Fruit fly (Drosophila melanogaster) whole organism, embryonic: ENCODE results near the gene CG34429.

Source experiments
- Ada2b ChIP-seq: fragments of 200-800 bp; sonication (Bioruptor generic); IDR thresholded peaks from 2 replicates; pipeline ENCODE4 v1.3.6; 2022; ENCODE audit warnings: missing biosample characterization, missing genetic modification characterization
- Aef1 ChIP-seq: fragments of 200-800 bp; sonication (Bioruptor generic); IDR thresholded peaks from 3 replicates; pipeline ENCODE4 v1.3.6; 2022; ENCODE audit warnings: missing biosample characterization, missing genetic modification characterization
- Asciz ChIP-seq: fragments of 200-800 bp; sonication (Bioruptor generic); optimal IDR thresholded peaks from 2 replicates; lab custom pipeline; 2017; ENCODE audit warnings: missing biosample characterization, mild to moderate bottlenecking, missing genetic modification characterization, missing genetic modification reagents
- Bgb ChIP-seq: fragments of 200-800 bp; sonication (Bioruptor generic); IDR thresholded peaks from 2 replicates; pipeline ENCODE4 v1.3.6; 2022; ENCODE audit warnings: missing biosample characterization, missing genetic modification characterization; ENCODE audit not compliant: partially characterized antibody
- BtbVII ChIP-seq: fragments of 200-800 bp; sonication (Bioruptor generic); optimal IDR thresholded peaks from 3 replicates; lab custom pipeline; 2017; ENCODE audit warnings: missing biosample characterization, mild to moderate bottlenecking, missing genetic modification characterization
- CG10209 ChIP-seq: fragments of 200-800 bp; sonication (Bioruptor generic); optimal IDR thresholded peaks from 3 replicates; lab custom pipeline; 2017; ENCODE audit warnings: missing biosample characterization, mild to moderate bottlenecking, missing genetic modification characterization, missing genetic modification reagents
- CG10979 ChIP-seq: fragments of 200-800 bp; sonication (Bioruptor generic); optimal IDR thresholded peaks from 2 replicates; lab custom pipeline; 2018; ENCODE audit warnings: missing biosample characterization, mild to moderate bottlenecking, missing genetic modification characterization, moderate library complexity
- CG11085 ChIP-seq: fragments of 200-800 bp; sonication (Bioruptor generic); IDR thresholded peaks from 2 replicates; pipeline ENCODE4 v1.3.6; 2022; ENCODE audit warnings: missing biosample characterization, missing genetic modification characterization
- CG15073 ChIP-seq: fragments of 200-800 bp; sonication (Bioruptor generic); optimal IDR thresholded peaks from 2 replicates; lab custom pipeline; 2016; ENCODE audit warnings: missing biosample characterization, missing genetic modification characterization
- CG1603 ChIP-seq: fragments of 200-800 bp; sonication (Bioruptor generic); optimal IDR thresholded peaks from 2 replicates; lab custom pipeline; 2019; ENCODE audit warnings: missing biosample characterization, mild to moderate bottlenecking, missing genetic modification characterization, moderate library complexity
- CG1647 ChIP-seq: fragments of 200-800 bp; sonication (Bioruptor generic); optimal IDR thresholded peaks from 3 replicates; lab custom pipeline; 2016; ENCODE audit warnings: missing biosample characterization, missing genetic modification characterization
- CG17359 ChIP-seq: fragments of 200-800 bp; sonication (Bioruptor generic); optimal IDR thresholded peaks from 3 replicates; lab custom pipeline; 2018; ENCODE audit warnings: missing biosample characterization, mild to moderate bottlenecking, missing genetic modification characterization, moderate library complexity
- CG18011 ChIP-seq: fragments of 200-800 bp; sonication (Bioruptor generic); optimal IDR thresholded peaks from 2 replicates; lab custom pipeline; 2017; ENCODE audit warnings: missing biosample characterization, missing genetic modification characterization, mild to moderate bottlenecking, moderate library complexity, missing genotype
- CG2678 ChIP-seq: fragments of 200-800 bp; sonication (Bioruptor generic); optimal IDR thresholded peaks from 3 replicates; lab custom pipeline; 2019; ENCODE audit warnings: missing biosample characterization, mild to moderate bottlenecking, missing genetic modification characterization, moderate library complexity
- CG3163 ChIP-seq: fragments of 200-800 bp; sonication (Bioruptor generic); optimal IDR thresholded peaks from 3 replicates; lab custom pipeline; 2016; ENCODE audit warnings: missing biosample characterization, missing genetic modification characterization
- CG3407 ChIP-seq: fragments of 200-800 bp; sonication (Bioruptor generic); optimal IDR thresholded peaks from 2 replicates; lab custom pipeline; 2018; ENCODE audit warnings: missing biosample characterization, mild to moderate bottlenecking, missing genetic modification characterization
- CG6175 ChIP-seq: fragments of 200-800 bp; sonication (Bioruptor generic); IDR thresholded peaks from 3 replicates; pipeline ENCODE4 v1.3.6; 2022; ENCODE audit warnings: missing biosample characterization, missing genetic modification characterization
- CG6791 ChIP-seq: fragments of 200-800 bp; sonication (Bioruptor generic); IDR thresholded peaks from 3 replicates; pipeline ENCODE4 v1.3.6; 2022; ENCODE audit warnings: missing biosample characterization, missing genetic modification characterization; ENCODE audit not compliant: partially characterized antibody
- CG7786 ChIP-seq: fragments of 200-800 bp; sonication (Bioruptor generic); optimal IDR thresholded peaks from 2 replicates; lab custom pipeline; 2016; ENCODE audit warnings: missing biosample characterization, missing genetic modification characterization
- CG8290 ChIP-seq, 3 experiments: fragments of 200-800 bp; sonication (Bioruptor generic); optimal IDR thresholded peaks; 2 replicates each; lab custom pipeline; 2016 to 2019; ENCODE audit warnings: missing biosample characterization in 3 of 3, missing genetic modification characterization in 3 of 3, mild to moderate bottlenecking in 2 of 3, moderate library complexity in 1 of 3
- CG9727 ChIP-seq: fragments of 200-800 bp; sonication (Bioruptor generic); optimal IDR thresholded peaks from 3 replicates; lab custom pipeline; 2017; ENCODE audit warnings: missing biosample characterization, mild to moderate bottlenecking, missing genetic modification characterization
- CoRest ChIP-seq: fragments of 200-800 bp; sonication (Bioruptor generic); optimal IDR thresholded peaks from 3 replicates; lab custom pipeline; 2018; ENCODE audit warnings: missing biosample characterization, mild to moderate bottlenecking, missing genetic modification characterization, moderate library complexity
- E2f2 ChIP-seq: fragments of 200-800 bp; sonication (Bioruptor generic); IDR thresholded peaks from 2 replicates; pipeline ENCODE4 v1.3.6; 2022; ENCODE audit warnings: missing biosample characterization, missing genetic modification characterization
- ERR ChIP-seq: fragments of 200-800 bp; sonication (Bioruptor generic); optimal IDR thresholded peaks from 2 replicates; lab custom pipeline; 2016; ENCODE audit warnings: missing biosample characterization, missing genetic modification characterization
- Gsc ChIP-seq: fragments of 200-800 bp; sonication (Bioruptor generic); IDR thresholded peaks from 2 replicates; pipeline ENCODE4 v1.3.6; 2022; ENCODE audit warnings: missing biosample characterization, missing genetic modification characterization
- Hmr ChIP-seq: fragments of 200-800 bp; sonication (Bioruptor generic); optimal IDR thresholded peaks from 3 replicates; lab custom pipeline; 2017; ENCODE audit warnings: mild to moderate bottlenecking, missing biosample characterization, missing genetic modification reagents, missing genetic modification characterization
- Hmx ChIP-seq: fragments of 200-800 bp; sonication (Bioruptor generic); optimal IDR thresholded peaks from 2 replicates; lab custom pipeline; 2016; ENCODE audit warnings: missing biosample characterization, missing genetic modification characterization
- Mad ChIP-seq: fragments of 200-800 bp; sonication (Bioruptor generic); optimal IDR thresholded peaks from 2 replicates; lab custom pipeline; 2016; ENCODE audit warnings: missing biosample characterization, missing genetic modification characterization
- Scr ChIP-seq: fragments of 200-800 bp; sonication (Bioruptor generic); IDR thresholded peaks from 2 replicates; pipeline ENCODE4 v1.3.6; 2022; ENCODE audit warnings: missing biosample characterization, missing genetic modification characterization; ENCODE audit not compliant: partially characterized antibody
- Ssrp ChIP-seq: fragments of 200-800 bp; sonication (Bioruptor generic); optimal IDR thresholded peaks from 2 replicates; lab custom pipeline; 2018; ENCODE audit warnings: missing biosample characterization, mild to moderate bottlenecking, missing genetic modification characterization, moderate library complexity
- Stat92E ChIP-seq, 3 experiments: fragments of >200 bp in 2 of 3; fragments of 200-800 bp in 1 of 3; sonication (Bioruptor generic) in 1 of 3; optimal IDR thresholded peaks; 2 replicates each; lab custom pipeline; 2017 to 2019; ENCODE audit warnings: missing biosample characterization in 3 of 3, missing genetic modification characterization in 3 of 3, mild to moderate bottlenecking in 1 of 3, moderate library complexity in 1 of 3
- az2 ChIP-seq: fragments of 200-800 bp; sonication (Bioruptor generic); optimal IDR thresholded peaks from 3 replicates; lab custom pipeline; 2016; ENCODE audit warnings: missing biosample characterization, missing genetic modification characterization
- cad ChIP-seq: fragments of >200 bp; optimal IDR thresholded peaks from 2 replicates; lab custom pipeline; 2017; ENCODE audit warnings: missing biosample characterization, missing genetic modification characterization
- cas ChIP-seq: fragments of 200-800 bp; sonication (Bioruptor generic); IDR thresholded peaks from 2 replicates; pipeline ENCODE4 v1.3.6; 2022; ENCODE audit warnings: missing biosample characterization, missing genetic modification characterization
- esg ChIP-seq: fragments of 200-800 bp; sonication (Bioruptor generic); conservative IDR thresholded peaks from 2 replicates; pipeline ENCODE4 v1.3.6; 2022; ENCODE audit warnings: missing biosample characterization, missing genetic modification characterization
- gcm ChIP-seq: fragments of 200-800 bp; sonication (Bioruptor generic); optimal IDR thresholded peaks from 2 replicates; lab custom pipeline; 2019; ENCODE audit warnings: missing biosample characterization, mild to moderate bottlenecking, missing genetic modification characterization, moderate library complexity
- gfzf ChIP-seq: fragments of 200-800 bp; sonication (Bioruptor generic); optimal IDR thresholded peaks from 2 replicates; lab custom pipeline; 2016; ENCODE audit warnings: missing biosample characterization, mild to moderate bottlenecking, missing genetic modification characterization, moderate library complexity
- h ChIP-seq: fragments of >200 bp; optimal IDR thresholded peaks from 2 replicates; lab custom pipeline; 2017
- hbn ChIP-seq: fragments of 200-800 bp; sonication (Bioruptor generic); IDR thresholded peaks from 2 replicates; pipeline ENCODE4 v1.3.6; 2022; ENCODE audit warnings: missing biosample characterization, missing genetic modification characterization; ENCODE audit not compliant: partially characterized antibody
- ind ChIP-seq: fragments of 200-800 bp; sonication (Bioruptor generic); optimal IDR thresholded peaks from 3 replicates; lab custom pipeline; 2016; ENCODE audit warnings: missing biosample characterization, missing genetic modification characterization
- lola ChIP-seq, 3 experiments: fragments of >200 bp in 2 of 3; fragments of 200-800 bp in 1 of 3; sonication (Bioruptor generic) in 1 of 3; optimal IDR thresholded peaks; 2 replicates each; lab custom pipeline; 2017 to 2019; ENCODE audit warnings: missing biosample characterization in 3 of 3, missing genetic modification characterization in 3 of 3, mild to moderate bottlenecking in 1 of 3, moderate library complexity in 1 of 3
- mld ChIP-seq: fragments of 200-800 bp; sonication (Bioruptor generic); IDR thresholded peaks from 3 replicates; pipeline ENCODE4 v1.3.6; 2022; ENCODE audit warnings: missing biosample characterization, missing genetic modification characterization; ENCODE audit not compliant: partially characterized antibody
- prd ChIP-seq, 3 experiments: fragments of >200 bp in 2 of 3; fragments of 200-800 bp in 1 of 3; sonication (Bioruptor generic) in 1 of 3; optimal IDR thresholded peaks in 2 of 3; IDR thresholded peaks in 1 of 3; 2 replicates in 2 of 3; 3 replicates in 1 of 3; pipeline versions ENCODE4 v1.3.6 to Lab custom; 2017 to 2022; ENCODE audit warnings: missing biosample characterization in 1 of 3, missing genetic modification characterization in 1 of 3
- schlank ChIP-seq: fragments of 200-800 bp; sonication (Bioruptor generic); optimal IDR thresholded peaks from 2 replicates; lab custom pipeline; 2018; ENCODE audit warnings: missing biosample characterization, mild to moderate bottlenecking, missing genetic modification characterization
- sim ChIP-seq: fragments of 200-800 bp; sonication (Bioruptor generic); IDR thresholded peaks from 2 replicates; pipeline ENCODE4 v1.3.6; 2022; ENCODE audit warnings: missing biosample characterization, missing genetic modification characterization
- slou ChIP-seq: fragments of 200-800 bp; sonication (Bioruptor generic); optimal IDR thresholded peaks from 3 replicates; lab custom pipeline; 2016; ENCODE audit warnings: missing biosample characterization, missing genetic modification characterization
- zf30C ChIP-seq: fragments of 200-800 bp; sonication (Bioruptor generic); optimal IDR thresholded peaks from 3 replicates; lab custom pipeline; 2018; ENCODE audit warnings: missing biosample characterization, mild to moderate bottlenecking, missing genetic modification characterization
- zfh1 ChIP-seq: fragments of 200-800 bp; sonication (Bioruptor generic); IDR thresholded peaks from 3 replicates; pipeline ENCODE4 v1.3.6; 2022; ENCODE audit warnings: missing biosample characterization, missing genetic modification characterization

The CG34429 gene

dm6 chr3L:13032085-13032914 is 30.5 kb upstream of the CG34429 start (continued):
- TF ChIP-seq CG10209 (peak; percentile 11), Hmx (GFP tag; lab: Kevin White, UChicago) (no peak), CG10979 (tag; lab: Kevin White, UChicago) (peak; percentile 54), mld (no peak), cad (no peak), CG8290 (GFP tag; optimal IDR thresholded peaks at IDR 0.05; lab: Kevin White, UChicago) (no peak), CG8290 (tag; optimal IDR thresholded peaks at IDR 0.05; lab: Kevin White, UChicago) (peak in 1 of 2 experiments; percentile 61), E2f2 (GFP tag; lab: Robert Waterston, UW) (no peak), schlank (tag; lab: Kevin White, UChicago) (no peak), ERR (GFP tag; lab: Kevin White, UChicago) (no peak), cas (no peak), Scr (GFP tag; lab: Robert Waterston, UW) (peak; percentile 65), CG11085 (no peak), CG3163 (no peak), CG1647 (no peak), BtbVII (GFP tag; lab: Kevin White, UChicago) (no peak), CG2678 (tag; lab: Kevin White, UChicago) (peak; percentile 42), esg (GFP tag; lab: Robert Waterston, UW) (no peak), hbn (GFP tag; lab: Robert Waterston, UW) (no peak), Ssrp (tag; lab: Kevin White, UChicago) (no peak), Aef1 (GFP tag; lab: Robert Waterston, UW) (no peak), lola (GFP tag; optimal IDR thresholded peaks at IDR 0.05; lab: Kevin White, UChicago) (peak in 1 of 3 experiments; percentile 75), CG15073 (GFP tag; lab: Kevin White, UChicago) (no peak), gcm (GFP tag; lab: Kevin White, UChicago) (no peak), Bgb (GFP tag; lab: Robert Waterston, UW) (no peak), CG6175 (GFP tag; lab: Robert Waterston, UW) (no peak), CG3407 (peak; percentile 60), zfh1 (GFP tag; lab: Robert Waterston, UW) (no peak), CG6791 (peak; percentile 50; the same call in 1 of the 3 replicates), Ada2b (no peak), prd (optimal IDR thresholded peaks at IDR 0.05; lab: Kevin White, UChicago) (no peak), prd (GFP tag; IDR thresholded peaks at IDR 0.05; lab: Robert Waterston, UW) (no peak; the same call in 2 of the 3 replicates), CG1603 (tag; lab: Kevin White, UChicago) (peak; percentile 51), sim (GFP tag; lab: Robert Waterston, UW) (no peak), Gsc (GFP tag; lab: Robert Waterston, UW) (no peak), Stat92E (GFP tag; optimal IDR thresholded peaks at IDR 0.05; lab: Kevin White, UChicago) (no peak), Mad (GFP tag; lab: Kevin White, UChicago) (no peak), CG7786 (GFP tag; lab: Kevin White, UChicago) (no peak), gfzf (GFP tag; lab: Kevin White, UChicago) (no peak), zf30C (GFP tag; lab: Kevin White, UChicago) (no peak), CG9727 (GFP tag; lab: Kevin White, UChicago) (peak; percentile 60), ind (GFP tag; lab: Kevin White, UChicago) (peak; percentile 6), CoRest (tag; lab: Kevin White, UChicago) (peak; percentile 30), h (lab: Kevin White, UChicago) (no peak), CG17359 (tag; lab: Kevin White, UChicago) (no peak), az2 (GFP tag; lab: Kevin White, UChicago) (peak; percentile 4), Hmr (GFP tag; lab: Kevin White, UChicago) (no peak), slou (GFP tag; lab: Kevin White, UChicago) (no peak), Asciz (GFP tag; lab: Kevin White, UChicago) (no peak), CG18011 (no peak)
